Worm (Caenorhabditis elegans) whole organism, L4 larva: ENCODE measurements around the gene ech-9.

Experiments used
- D1046.2 ChIP-seq: fragments of 200-800 bp; sonication (Bioruptor generic); IDR thresholded peaks from 2 replicates; pipeline ENCODE4 v1.3.6; 2022; ENCODE audit warnings: missing genetic modification characterization, missing compliant biosample characterization
- F10B5.3 ChIP-seq: sonication (generic microtip); optimal IDR thresholded peaks from 2 replicates; lab custom pipeline; 2016; ENCODE audit warnings: mild to moderate bottlenecking, missing genetic modification characterization, missing compliant biosample characterization
- F37D6.2 ChIP-seq: sonication (generic microtip); optimal IDR thresholded peaks from 2 replicates; lab custom pipeline; 2016; ENCODE audit warnings: mild to moderate bottlenecking, missing genetic modification characterization, missing compliant biosample characterization
- F44E2.7 ChIP-seq: fragments of 200-800 bp; sonication (Bioruptor generic); IDR thresholded peaks from 2 replicates; pipeline ENCODE4 v2.1.2; 2022; ENCODE audit warnings: missing genetic modification characterization, missing compliant biosample characterization
- F49E8.2 ChIP-seq: sonication (generic microtip); optimal IDR thresholded peaks from 2 replicates; lab custom pipeline; 2016; ENCODE audit warnings: missing compliant biosample characterization, mild to moderate bottlenecking, missing genetic modification characterization, borderline replicate concordance
- T26A8.4 ChIP-seq: fragments of 200-800 bp; sonication (Bioruptor generic); IDR thresholded peaks from 2 replicates; pipeline ENCODE4 v1.3.6; 2022; ENCODE audit warnings: missing genetic modification characterization, missing compliant biosample characterization
- Y48G9A.11 ChIP-seq: fragments of 200-800 bp; sonication (Bioruptor generic); IDR thresholded peaks from 2 replicates; pipeline ENCODE4 v1.3.6; 2022; ENCODE audit warnings: missing genetic modification reagents, missing genetic modification characterization, missing compliant biosample characterization
- Y5F2A.4 ChIP-seq: fragments of 200-800 bp; sonication (Bioruptor generic); optimal IDR thresholded peaks from 2 replicates; lab custom pipeline; 2018; ENCODE audit warnings: mild to moderate bottlenecking, missing genetic modification characterization, missing compliant biosample characterization
- ceh-44 ChIP-seq: fragments of 200-800 bp; sonication (Bioruptor generic); IDR thresholded peaks from 2 replicates; pipeline ENCODE4 v1.3.6; 2022; ENCODE audit warnings: missing genetic modification reagents, missing genetic modification characterization, missing compliant biosample characterization
- cey-2 ChIP-seq: sonication (generic microtip); optimal IDR thresholded peaks from 3 replicates; lab custom pipeline; 2017; ENCODE audit warnings: missing genetic modification characterization, mild to moderate bottlenecking, missing compliant biosample characterization, antibody characterized with exemption, borderline replicate concordance; ENCODE audit not compliant: insufficient read depth
- daf-16 ChIP-seq, 3 experiments: sonication (generic microtip); optimal IDR thresholded peaks; 2 replicates each; lab custom pipeline; 2016 to 2017; ENCODE audit warnings: missing genetic modification characterization in 3 of 3, missing genetic modification reagents in 3 of 3, mild to moderate bottlenecking in 2 of 3, missing compliant biosample characterization in 2 of 3, missing biosample characterization in 1 of 3, moderate library complexity in 1 of 3
- dmd-6 ChIP-seq: fragments of 200-800 bp; sonication (Bioruptor generic); IDR thresholded peaks from 2 replicates; pipeline ENCODE4 v1.3.6; 2022; ENCODE audit warnings: missing genetic modification reagents, missing genetic modification characterization, missing compliant biosample characterization
- dve-1 ChIP-seq: sonication (generic microtip); optimal IDR thresholded peaks from 2 replicates; lab custom pipeline; 2017; ENCODE audit warnings: antibody characterized with exemption, mild to moderate bottlenecking, missing genetic modification characterization, missing compliant biosample characterization; ENCODE audit not compliant: insufficient read depth
- lim-7 ChIP-seq: fragments of 200-800 bp; sonication (Bioruptor generic); IDR thresholded peaks from 2 replicates; pipeline ENCODE4 v1.3.6; 2022; ENCODE audit warnings: missing genetic modification characterization, missing compliant biosample characterization
- lin-1 ChIP-seq: fragments of 200-800 bp; sonication (Bioruptor generic); IDR thresholded peaks from 2 replicates; pipeline ENCODE4 v1.3.6; 2022; ENCODE audit warnings: missing genetic modification reagents, missing genetic modification characterization, missing compliant biosample characterization
- lin-13 ChIP-seq: fragments of 150-350 bp; optimal IDR thresholded peaks from 2 replicates; lab custom pipeline; 2014; ENCODE audit warnings: missing biosample characterization, missing genetic modification reagents, missing genetic modification characterization
- lin-15B ChIP-seq: fragments of 150-350 bp; sonication (generic microtip); optimal IDR thresholded peaks from 3 replicates; lab custom pipeline; 2014; ENCODE audit warnings: missing biosample characterization, missing genetic modification characterization
- lir-3 ChIP-seq: sonication (generic microtip); optimal IDR thresholded peaks from 2 replicates; lab custom pipeline; 2016; ENCODE audit warnings: mild to moderate bottlenecking, missing genetic modification characterization, missing compliant biosample characterization
- lsy-2 ChIP-seq, 2 experiments: fragments of 150-350 bp in 1 of 2; sonication (generic microtip) in 1 of 2; optimal IDR thresholded peaks; 2 replicates each; lab custom pipeline; 2014 to 2017; ENCODE audit warnings: missing biosample characterization in 2 of 2, missing genetic modification characterization in 2 of 2
- nhr-10 ChIP-seq: fragments of 150-350 bp; optimal IDR thresholded peaks from 2 replicates; lab custom pipeline; 2014; ENCODE audit warnings: missing biosample characterization, missing genetic modification characterization
- nhr-102 ChIP-seq: sonication (generic microtip); optimal IDR thresholded peaks from 2 replicates; lab custom pipeline; 2016; ENCODE audit warnings: mild to moderate bottlenecking, missing genetic modification characterization, moderate library complexity, missing compliant biosample characterization
- nhr-111 ChIP-seq: fragments of 200-800 bp; sonication (Bioruptor generic); optimal IDR thresholded peaks from 2 replicates; lab custom pipeline; 2018; ENCODE audit warnings: mild to moderate bottlenecking, missing genetic modification characterization, missing compliant biosample characterization
- nhr-237 ChIP-seq: sonication (generic microtip); optimal IDR thresholded peaks from 2 replicates; lab custom pipeline; 2017; ENCODE audit warnings: missing biosample characterization, missing genetic modification characterization
- nhr-25 ChIP-seq: sonication (generic microtip); optimal IDR thresholded peaks from 2 replicates; lab custom pipeline; 2017; ENCODE audit warnings: missing genetic modification characterization, mild to moderate bottlenecking, missing compliant biosample characterization, antibody characterized with exemption, moderate library complexity, borderline replicate concordance; ENCODE audit not compliant: insufficient read depth
- nhr-28 ChIP-seq: fragments of 150-350 bp; optimal IDR thresholded peaks from 2 replicates; lab custom pipeline; 2014; ENCODE audit warnings: missing biosample characterization, missing genetic modification characterization
- nhr-42 ChIP-seq: fragments of 200-800 bp; sonication (Bioruptor generic); IDR thresholded peaks from 2 replicates; pipeline ENCODE4 v1.3.6; 2022; ENCODE audit warnings: missing genetic modification characterization, missing compliant biosample characterization
- nhr-6 ChIP-seq: fragments of 150-350 bp; optimal IDR thresholded peaks from 2 replicates; lab custom pipeline; 2014; ENCODE audit warnings: missing biosample characterization, missing genetic modification characterization
- nhr-76 ChIP-seq: fragments of 150-350 bp; optimal IDR thresholded peaks from 2 replicates; lab custom pipeline; 2014; ENCODE audit warnings: missing biosample characterization, missing genetic modification characterization
- pha-4 ChIP-seq, 2 experiments: fragments of 150-350 bp in 1 of 2; fragments of 200-800 bp in 1 of 2; sonication (Bioruptor generic) in 1 of 2; IDR thresholded peaks in 1 of 2; optimal IDR thresholded peaks in 1 of 2; 2 replicates each; pipeline versions ENCODE4 v1.3.6 to Lab custom; 2014 to 2022; ENCODE audit warnings: missing genetic modification characterization in 2 of 2, missing genetic modification reagents in 2 of 2, missing biosample characterization in 1 of 2, missing compliant biosample characterization in 1 of 2
- pqm-1 ChIP-seq: sonication (generic microtip); optimal IDR thresholded peaks from 2 replicates; lab custom pipeline; 2017; ENCODE audit warnings: missing biosample characterization, missing genetic modification characterization
- saeg-2 ChIP-seq: fragments of 200-800 bp; sonication (Bioruptor generic); IDR thresholded peaks from 2 replicates; pipeline ENCODE4 v1.3.6; 2022; ENCODE audit warnings: missing genetic modification reagents, missing genetic modification characterization, missing compliant biosample characterization
- sdz-12 ChIP-seq: fragments of 200-800 bp; sonication (Bioruptor generic); optimal IDR thresholded peaks from 2 replicates; lab custom pipeline; 2018; ENCODE audit warnings: mild to moderate bottlenecking, missing genetic modification characterization, missing compliant biosample characterization
- set-16 ChIP-seq: fragments of 200-800 bp; sonication (Bioruptor generic); IDR thresholded peaks from 2 replicates; pipeline ENCODE4 v1.3.6; 2022; ENCODE audit warnings: missing genetic modification reagents, missing genetic modification characterization, missing compliant biosample characterization
- snpc-1.2 ChIP-seq: fragments of 200-800 bp; sonication (Bioruptor generic); IDR thresholded peaks from 2 replicates; pipeline ENCODE4 v1.3.6; 2022; ENCODE audit warnings: missing genetic modification reagents, missing genetic modification characterization, missing compliant biosample characterization
- spr-3 ChIP-seq: fragments of 200-800 bp; sonication (Bioruptor generic); optimal IDR thresholded peaks from 2 replicates; lab custom pipeline; 2018; ENCODE audit warnings: mild to moderate bottlenecking, missing genetic modification characterization, missing compliant biosample characterization
- tag-97 ChIP-seq: fragments of 200-800 bp; sonication (Bioruptor generic); IDR thresholded peaks from 2 replicates; pipeline ENCODE4 v1.3.6; 2022; ENCODE audit warnings: missing genetic modification characterization, missing compliant biosample characterization
- unc-130 ChIP-seq: sonication (generic microtip); optimal IDR thresholded peaks from 2 replicates; lab custom pipeline; 2016; ENCODE audit warnings: missing genetic modification reagents, missing genetic modification characterization, missing compliant biosample characterization
- unc-39 ChIP-seq: sonication (generic microtip); optimal IDR thresholded peaks from 2 replicates; lab custom pipeline; 2017; ENCODE audit warnings: missing biosample characterization, missing genetic modification characterization
- unc-62 ChIP-seq, 3 experiments: fragments of 150-350 bp in 1 of 3; sonication (generic microtip); optimal IDR thresholded peaks in 2 of 3; peaks in 1 of 3; 1 replicate in 1 of 3; 2 replicates in 2 of 3; lab custom pipeline; 2014 to 2017; ENCODE audit warnings: missing biosample characterization in 3 of 3, missing genetic modification characterization in 3 of 3, missing genetic modification reagents in 3 of 3, missing genotype in 1 of 3
- vab-7 ChIP-seq: fragments of 200-800 bp; sonication (Bioruptor generic); IDR thresholded peaks from 2 replicates; pipeline ENCODE4 v1.3.6; 2022; ENCODE audit warnings: missing genetic modification reagents, missing genetic modification characterization, missing compliant biosample characterization
- zfp-3 ChIP-seq: fragments of 200-800 bp; sonication (Bioruptor generic); conservative IDR thresholded peaks from 2 replicates; pipeline ENCODE4 v1.3.6; 2022; ENCODE audit warnings: missing genetic modification reagents, missing genetic modification characterization, missing compliant biosample characterization
- zip-2 ChIP-seq: fragments of 150-350 bp; optimal IDR thresholded peaks from 2 replicates; lab custom pipeline; 2014; ENCODE audit warnings: missing biosample characterization, missing genetic modification characterization
- ztf-7 ChIP-seq: fragments of 150-350 bp; optimal IDR thresholded peaks from 2 replicates; lab custom pipeline; 2014; ENCODE audit warnings: missing biosample characterization, missing genetic modification characterization

ech-9 gene

DNA sequence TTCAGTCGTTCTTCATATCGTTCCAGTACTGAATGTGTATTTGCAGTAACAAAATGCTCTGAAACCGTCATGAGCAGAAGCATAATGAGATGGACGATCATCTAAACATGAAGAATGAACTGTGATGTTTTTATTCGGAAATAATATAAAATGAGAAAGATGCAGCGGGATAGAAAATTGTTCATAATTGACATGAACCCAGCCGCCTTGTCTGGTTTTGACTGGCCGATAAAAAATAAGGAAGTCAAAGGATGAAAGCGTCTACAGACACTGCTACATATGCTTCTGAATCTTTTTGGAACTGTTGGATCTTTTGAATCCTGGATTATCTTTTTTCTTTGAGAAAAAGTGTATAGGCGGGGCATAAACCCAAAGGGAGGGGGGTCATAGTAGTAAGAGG, 24.4 kb upstream of the ech-9 start, which contains the start of gene F01G10.9:
Gene F01G10.9 (minus strand): TSS at position 101 of the 400 bp plus-strand sequence.
- TF ChIP-seq nhr-76 = no peak
- TF ChIP-seq set-16 (GFP tag; lab: Robert Waterston, UW) = no peak
- no peak for TF ChIP-seq cey-2 (tag; lab: Kevin White, UChicago)

DNA sequence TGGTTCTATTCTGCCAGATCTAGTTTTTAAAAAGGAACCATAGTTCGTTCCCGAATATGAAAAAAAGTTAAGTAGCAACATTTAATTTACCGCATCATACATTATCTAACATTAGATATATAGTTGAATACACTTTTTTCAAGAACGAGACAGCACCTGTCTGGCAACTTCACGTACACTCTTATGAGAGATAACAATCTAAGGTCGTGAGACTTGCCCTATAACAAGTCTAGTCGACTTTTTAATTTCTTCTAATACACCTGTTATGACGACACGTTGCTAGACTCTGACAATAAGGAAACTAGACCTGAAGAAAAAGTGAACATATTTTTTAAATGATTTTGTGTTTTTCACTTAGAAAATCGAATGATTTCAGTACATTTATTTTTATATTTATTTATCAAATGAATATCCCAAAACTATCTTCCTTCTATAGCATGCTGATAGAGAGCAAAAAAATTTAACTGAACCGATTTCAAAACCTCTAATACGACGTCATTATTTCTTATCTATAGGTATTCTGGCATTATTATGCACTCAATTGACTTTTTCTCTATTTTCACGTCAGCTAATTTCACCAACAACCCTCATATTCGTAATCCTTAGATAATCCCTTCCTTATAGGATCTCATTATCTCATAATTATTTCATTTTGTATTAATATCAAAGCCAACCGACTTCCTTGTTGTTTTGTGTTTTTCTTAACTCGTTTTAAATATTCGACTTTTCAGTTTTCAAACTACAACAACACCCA, 17.9 kb upstream of the ech-9 start:
- peak in 1 of 2 experiments; percentile 43 for TF ChIP-seq unc-62 (GFP tag; optimal IDR thresholded peaks at IDR 0.05 in 1 of 2; lab: Kevin White, UChicago)
- TF ChIP-seq unc-62 (tag; optimal IDR thresholded peaks at IDR 0.05; lab: Kevin White, UChicago) = no peak
- peak; percentile 39 for TF ChIP-seq dve-1 (tag; lab: Kevin White, UChicago)
- no peak for TF ChIP-seq F49E8.2 (tag; lab: Kevin White, UChicago)
- TF ChIP-seq unc-39 (tag; lab: Kevin White, UChicago) = no peak
- no peak for TF ChIP-seq tag-97 (GFP tag; lab: Robert Waterston, UW)
- TF ChIP-seq unc-130 (GFP tag; lab: Kevin White, UChicago) = no peak
- TF ChIP-seq T26A8.4 = 0 out of 2 replicates have a peak, but pooled peaks have one; percentile 17
- TF ChIP-seq lir-3 = no peak
- no peak for TF ChIP-seq F10B5.3
- no peak for TF ChIP-seq nhr-42 (GFP tag; lab: Robert Waterston, UW)
- no peak for TF ChIP-seq set-16 (GFP tag; lab: Robert Waterston, UW)
- TF ChIP-seq sdz-12 = no peak
- peak; percentile 45 for TF ChIP-seq dmd-6 (GFP tag; lab: Robert Waterston, UW)
- TF ChIP-seq lin-13 (GFP tag; lab: Kevin White, UChicago) = no peak
- no peak for TF ChIP-seq daf-16 (GFP tag; optimal IDR thresholded peaks at IDR 0.05; lab: Kevin White, UChicago)
- peak; percentile 23 for TF ChIP-seq daf-16 (tag; optimal IDR thresholded peaks at IDR 0.05; lab: Kevin White, UChicago)
- no peak for TF ChIP-seq F44E2.7
- TF ChIP-seq Y48G9A.11 (GFP tag; lab: Robert Waterston, UW) = no peak
- no peak for TF ChIP-seq nhr-28 (tag; lab: Kevin White, UChicago)
- TF ChIP-seq pqm-1 = peak; percentile 9
- no peak for TF ChIP-seq spr-3 (GFP tag; lab: Kevin White, UChicago)
- no peak for TF ChIP-seq ceh-44

DNA sequence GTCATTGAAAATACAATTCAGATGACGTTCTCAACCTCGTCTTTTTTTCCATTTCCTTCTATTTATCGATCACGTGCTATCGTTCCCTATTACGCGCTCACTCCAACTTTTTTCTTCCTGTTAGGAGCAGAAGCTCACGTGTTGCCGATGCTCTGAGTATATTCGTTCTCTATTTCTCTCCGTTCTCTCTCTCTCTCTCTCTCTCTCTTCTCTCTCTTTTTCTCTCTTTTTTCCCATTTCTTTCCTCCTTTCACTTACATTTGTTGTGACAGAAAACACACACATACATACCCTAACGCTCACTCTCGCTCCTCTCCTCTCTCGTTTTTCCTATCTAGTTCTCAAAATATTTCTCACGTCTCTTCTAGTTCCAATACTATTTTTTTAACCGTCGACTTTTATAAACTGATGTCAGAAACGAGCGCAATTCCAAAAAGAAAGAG, 17.2 kb upstream of the ech-9 start:
- TF ChIP-seq lir-3 (no peak), vab-7 (0 out of 2 replicates have a peak, but pooled peaks have one; percentile 39), T26A8.4 (peak; percentile 43; the same call in 1 of the 2 replicates), nhr-10 (tag; lab: Kevin White, UChicago) (peak; percentile 79), saeg-2 (GFP tag; lab: Robert Waterston, UW) (0 out of 2 replicates have a peak, but pooled peaks have one; percentile 56), lsy-2 (tag; optimal IDR thresholded peaks at IDR 0.05; lab: Kevin White, UChicago) (peak; percentile 80 to 87), zip-2 (tag; lab: Kevin White, UChicago) (no peak), F37D6.2 (tag; lab: Kevin White, UChicago) (peak; percentile 77), nhr-6 (tag; lab: Kevin White, UChicago) (peak; percentile 67), D1046.2 (no peak), lin-1 (GFP tag; lab: Robert Waterston, UW) (peak; percentile 79), nhr-102 (peak; percentile 76), nhr-25 (peak; percentile 37), zfp-3 (GFP tag; lab: Robert Waterston, UW) (0 out of 2 replicates have a peak, but pooled peaks have one; percentile 50), pha-4 (GFP tag; IDR thresholded peaks at IDR 0.05; lab: Robert Waterston, UW) (peak; percentile 88), pha-4 (tag; optimal IDR thresholded peaks at IDR 0.05; lab: Kevin White, UChicago) (peak; percentile 66), cey-2 (tag; lab: Kevin White, UChicago) (peak; percentile 52), nhr-42 (GFP tag; lab: Robert Waterston, UW) (no peak), Y5F2A.4 (GFP tag; lab: Kevin White, UChicago) (no peak), nhr-76 (no peak), nhr-111 (no peak), ztf-7 (tag; lab: Kevin White, UChicago) (no peak), snpc-1.2 (GFP tag; lab: Robert Waterston, UW) (no peak), lim-7 (GFP tag; lab: Robert Waterston, UW) (no peak), nhr-237 (tag; lab: Kevin White, UChicago) (no peak), F44E2.7 (no peak), set-16 (GFP tag; lab: Robert Waterston, UW) (peak; percentile 90), lin-15B (no peak)
